Fruit fly (Drosophila melanogaster): ENCODE measurements around the gene CG5681.

DNA sequence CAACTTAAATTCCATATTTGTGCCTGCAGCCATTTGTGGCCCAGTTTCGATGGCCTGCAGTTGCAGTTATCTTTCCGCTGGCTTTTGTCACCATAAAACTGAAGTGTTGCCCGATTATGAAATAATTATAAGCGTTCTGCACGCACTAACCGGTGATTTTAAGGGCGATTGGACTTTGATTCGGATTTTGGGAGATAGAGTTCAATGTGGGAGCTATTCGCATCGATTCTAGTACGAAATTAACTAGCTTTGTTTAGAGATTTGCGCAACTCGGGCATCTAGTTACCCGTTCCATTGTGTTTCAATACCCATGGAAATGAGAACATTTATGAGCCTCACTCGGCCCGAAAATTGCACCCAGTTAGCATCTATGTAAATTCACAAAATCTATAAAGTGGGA lies 20.1 kb downstream of the CG5681 start, which contains the start of gene CG5693:
- TF ChIP-seq Pif1A (GFP tag; optimal IDR thresholded peaks at IDR 0.05) (no peak), CG15710 (tag; optimal IDR thresholded peaks at IDR 0.05) (no peak), fd96Ca (GFP tag; IDR thresholded peaks at IDR 0.05) (no peak), CG14655 (GFP tag; optimal IDR thresholded peaks at IDR 0.05) (no peak), Pif1B (GFP tag; optimal IDR thresholded peaks at IDR 0.05) (no peak), CG4496 (GFP tag; IDR thresholded peaks at IDR 0.05) (no peak), Ets98B (GFP tag; IDR thresholded peaks at IDR 0.05) (no peak), CG34367 (tag; optimal IDR thresholded peaks at IDR 0.05) (no peak), D1 (tag; optimal IDR thresholded peaks at IDR 0.05) (no peak), CG8301 (tag; optimal IDR thresholded peaks at IDR 0.05) (no peak), CG9948 (tag; optimal IDR thresholded peaks at IDR 0.05) (no peak)

All from whole organism, pupa.